Fruit fly (Drosophila melanogaster) whole organism: ENCODE measurements around the gene CG15480.

Experiments
- CG8478 ChIP-seq: fragments of >200 bp; optimal IDR thresholded peaks from 2 replicates; lab custom pipeline; 2018; ENCODE audit warnings: inconsistent platforms
- Dll ChIP-seq: fragments of >200 bp; optimal IDR thresholded peaks from 2 replicates; lab custom pipeline; 2017
- EcR ChIP-seq, 2 experiments: fragments of >200 bp; optimal IDR thresholded peaks; 2 replicates each; lab custom pipeline; 2017; ENCODE audit warnings: missing biosample characterization in 2 of 2, missing genetic modification characterization in 2 of 2, missing genetic modification reagents in 2 of 2
- pan ChIP-seq: fragments of >200 bp; optimal IDR thresholded peaks from 2 replicates; lab custom pipeline; 2017
- psq ChIP-seq: fragments of >200 bp; optimal IDR thresholded peaks from 2 replicates; lab custom pipeline; 2017
- usp ChIP-seq: fragments of >200 bp; optimal IDR thresholded peaks from 2 replicates; lab custom pipeline; 2017; ENCODE audit warnings: missing biosample characterization, missing genetic modification characterization, mixed read lengths

dm6 chr2L:13266627-13267026, 41.6 kb upstream of the CG15480 start:
- TF ChIP-seq EcR (GFP tag; optimal IDR thresholded peaks at IDR 0.05; lab: Kevin White, UChicago) (no peak), pan (lab: Kevin White, UChicago) (no peak), psq (no peak), Dll (lab: Kevin White, UChicago) (no peak), usp (GFP tag; lab: Kevin White, UChicago) (no peak), CG8478 (no peak)
